Fruit fly (Drosophila melanogaster) Kc167 (cell line): ENCODE data around the gene CG4017.

Experiments
- h ChIP-seq: fragments of >200 bp; optimal IDR thresholded peaks from 3 replicates; lab custom pipeline; 2018; ENCODE audit warnings: missing external identifiers
- psq ChIP-seq: fragments of >200 bp; optimal IDR thresholded peaks from 2 replicates; lab custom pipeline; 2017; ENCODE audit warnings: missing external identifiers

dm6 chr2L:9777927-9778326 is 11.1 kb downstream of the CG4017 start:
- TF ChIP-seq h (lab: Kevin White, UChicago) (no peak), psq (lab: Kevin White, UChicago) (no peak)
